Fruit fly (Drosophila melanogaster) whole organism, embryonic: ENCODE data around the gene CG14644.

Experiments
- CG13123 ChIP-seq: fragments of 200-800 bp; sonication (Bioruptor generic); optimal IDR thresholded peaks from 2 replicates; lab custom pipeline; 2016; ENCODE audit warnings: missing biosample characterization, missing genetic modification characterization
- CG14710 ChIP-seq: fragments of 200-800 bp; sonication (Bioruptor generic); optimal IDR thresholded peaks from 3 replicates; lab custom pipeline; 2019; ENCODE audit warnings: missing biosample characterization, mild to moderate bottlenecking, missing genetic modification characterization, moderate library complexity
- CG3163 ChIP-seq: fragments of 200-800 bp; sonication (Bioruptor generic); optimal IDR thresholded peaks from 3 replicates; lab custom pipeline; 2016; ENCODE audit warnings: missing biosample characterization, missing genetic modification characterization
- CG32772 ChIP-seq: fragments of 200-800 bp; sonication (Bioruptor generic); IDR thresholded peaks from 2 replicates; pipeline ENCODE4 v1.3.6; 2022; ENCODE audit warnings: missing biosample characterization, missing genetic modification characterization
- CG7987 ChIP-seq: fragments of 200-800 bp; sonication (Bioruptor generic); optimal IDR thresholded peaks from 2 replicates; lab custom pipeline; 2018; ENCODE audit warnings: missing biosample characterization, mild to moderate bottlenecking, missing genetic modification characterization, moderate library complexity
- GATAe ChIP-seq: fragments of 200-800 bp; sonication (Bioruptor generic); conservative IDR thresholded peaks from 2 replicates; pipeline ENCODE4 v1.3.6; 2022; ENCODE audit warnings: missing biosample characterization, missing genetic modification characterization
- eve ChIP-seq, 2 experiments: fragments of >200 bp; optimal IDR thresholded peaks; 2 replicates each; lab custom pipeline; 2017; ENCODE audit warnings: missing biosample characterization in 2 of 2, missing genetic modification characterization in 2 of 2
- grau ChIP-seq: fragments of 200-800 bp; optimal IDR thresholded peaks from 3 replicates; lab custom pipeline; 2019; ENCODE audit warnings: missing biosample characterization, mild to moderate bottlenecking, missing genetic modification characterization, moderate library complexity
- pb ChIP-seq: fragments of 200-800 bp; sonication (Bioruptor generic); optimal IDR thresholded peaks from 3 replicates; lab custom pipeline; 2016; ENCODE audit warnings: missing biosample characterization, missing genetic modification characterization

- TF ChIP-seq CG3163 (GFP tag; lab: Kevin White, UChicago) (no peak), CG13123 (no peak), eve (GFP tag; optimal IDR thresholded peaks at IDR 0.05; lab: Kevin White, UChicago) (no peak), pb (GFP tag; lab: Kevin White, UChicago) (no peak), GATAe (GFP tag; lab: Robert Waterston, UW) (no peak), CG7987 (GFP tag; lab: Kevin White, UChicago) (no peak), CG14710 (no peak), grau (tag; lab: Kevin White, UChicago) (no peak), CG32772 (GFP tag; lab: Robert Waterston, UW) (no peak)
Observed at dm6 chr3R:4294689-4295088, 41.8 kb upstream of the CG14644 start, which contains the start of gene Nepl11.
